Worm (Caenorhabditis elegans) whole organism, midembryonic: Measurements from ENCODE around the gene spr-2.

Source experiments
- T22C8.4 ChIP-seq: fragments of 200-800 bp; sonication (Bioruptor generic); IDR thresholded peaks from 2 replicates; pipeline ENCODE4 v1.3.6; 2022; ENCODE audit warnings: missing genetic modification characterization, missing compliant biosample characterization
- cog-1 ChIP-seq: sonication (generic microtip); optimal IDR thresholded peaks from 2 replicates; lab custom pipeline; 2016; ENCODE audit warnings: missing genetic modification characterization, missing compliant biosample characterization
- flt-1 ChIP-seq: fragments of 200-800 bp; sonication (Bioruptor generic); IDR thresholded peaks from 2 replicates; pipeline ENCODE4 v1.3.6; 2022; ENCODE audit warnings: missing genetic modification characterization, missing compliant biosample characterization
- med-1 ChIP-seq: sonication (generic microtip); optimal IDR thresholded peaks from 2 replicates; lab custom pipeline; 2017; ENCODE audit warnings: missing genetic modification characterization, mild to moderate bottlenecking, missing compliant biosample characterization, antibody characterized with exemption, missing genetic modification reagents; ENCODE audit not compliant: insufficient read depth
- tab-1 ChIP-seq: fragments of 200-800 bp; sonication (Bioruptor generic); IDR thresholded peaks from 2 replicates; pipeline ENCODE4 v1.3.6; 2022; ENCODE audit warnings: missing genetic modification characterization, missing compliant biosample characterization
- ztf-23 ChIP-seq: fragments of 200-800 bp; sonication (Bioruptor generic); IDR thresholded peaks from 2 replicates; pipeline ENCODE4 v1.3.6; 2022; ENCODE audit warnings: missing genetic modification reagents, missing genetic modification characterization, missing compliant biosample characterization
- ztf-29 ChIP-seq: fragments of 200-800 bp; sonication (Bioruptor generic); IDR thresholded peaks from 2 replicates; pipeline ENCODE4 v1.3.6; 2022; ENCODE audit warnings: missing genetic modification reagents, missing genetic modification characterization, missing compliant biosample characterization

DNA sequence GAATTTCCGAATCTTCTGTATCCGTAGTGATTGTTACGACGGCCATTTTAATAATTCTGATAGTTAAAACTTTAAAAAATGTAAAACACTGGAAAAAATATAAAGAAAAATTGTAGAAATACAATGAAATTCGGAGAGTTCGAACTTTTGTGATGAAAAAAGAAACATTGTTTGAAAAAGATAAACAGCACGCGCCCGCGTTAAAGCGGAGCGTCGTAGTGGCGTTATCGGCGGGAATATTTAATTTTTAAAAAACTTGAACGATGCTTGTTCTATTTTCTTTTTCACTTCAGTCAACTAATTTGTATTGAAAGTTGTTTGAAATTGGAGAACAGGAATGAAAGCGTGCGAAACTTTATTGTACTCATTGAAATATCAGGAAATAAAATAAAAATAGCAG, 21.6 kb upstream of the spr-2 start, which contains the start of gene npp-23:
- TF ChIP-seq T22C8.4 (GFP tag; lab: Robert Waterston, UW) (no peak), flt-1 (GFP tag; lab: Robert Waterston, UW) (no peak), med-1 (GFP tag; lab: Kevin White, UChicago) (no peak), ztf-29 (GFP tag; lab: Robert Waterston, UW) (no peak), ztf-23 (GFP tag; lab: Robert Waterston, UW) (no peak), tab-1 (GFP tag; lab: Robert Waterston, UW) (no peak), cog-1 (no peak)
